Worm (Caenorhabditis elegans) whole organism, late embryonic: Measurements from ENCODE around the gene C27F2.9.

ENCODE experiments used
- C08G9.2 ChIP-seq: sonication (generic microtip); optimal IDR thresholded peaks from 2 replicates; lab custom pipeline; 2016; ENCODE audit warnings: mild to moderate bottlenecking, missing genetic modification characterization, moderate library complexity, missing compliant biosample characterization
- C38D4.7 ChIP-seq: fragments of 200-800 bp; sonication (Bioruptor generic); optimal IDR thresholded peaks from 2 replicates; lab custom pipeline; 2018; ENCODE audit warnings: mild to moderate bottlenecking, missing genetic modification characterization, moderate library complexity, missing compliant biosample characterization
- T23F11.4 ChIP-seq: fragments of 200-800 bp; sonication (Bioruptor generic); optimal IDR thresholded peaks from 2 replicates; lab custom pipeline; 2018; ENCODE audit warnings: mild to moderate bottlenecking, missing genetic modification characterization, missing compliant biosample characterization
- Y22D7AL.16 ChIP-seq: sonication (generic microtip); optimal IDR thresholded peaks from 2 replicates; lab custom pipeline; 2016; ENCODE audit warnings: missing genetic modification characterization, missing compliant biosample characterization
- ahr-1 ChIP-seq: sonication (generic microtip); optimal IDR thresholded peaks from 2 replicates; lab custom pipeline; 2016; ENCODE audit warnings: missing genetic modification characterization, missing compliant biosample characterization
- ama-1 ChIP-seq: fragments of 150-350 bp; optimal IDR thresholded peaks from 2 replicates; lab custom pipeline; 2014
- ceh-14 ChIP-seq: sonication (generic microtip); optimal IDR thresholded peaks from 2 replicates; lab custom pipeline; 2016; ENCODE audit warnings: missing genotype, missing genetic modification characterization, missing compliant biosample characterization
- ceh-2 ChIP-seq: sonication (generic microtip); optimal IDR thresholded peaks from 2 replicates; lab custom pipeline; 2016; ENCODE audit warnings: missing genotype, missing genetic modification characterization, missing compliant biosample characterization
- ceh-24 ChIP-seq: sonication (generic microtip); optimal IDR thresholded peaks from 2 replicates; lab custom pipeline; 2016; ENCODE audit warnings: mild to moderate bottlenecking, missing genetic modification characterization, missing compliant biosample characterization
- ceh-6 ChIP-seq: fragments of 200-800 bp; sonication (Bioruptor generic); optimal IDR thresholded peaks from 2 replicates; lab custom pipeline; 2018; ENCODE audit warnings: mild to moderate bottlenecking, missing genetic modification characterization, missing compliant biosample characterization
- ceh-9 ChIP-seq: sonication (generic microtip); optimal IDR thresholded peaks from 2 replicates; lab custom pipeline; 2016; ENCODE audit warnings: mild to moderate bottlenecking, missing genetic modification characterization, inconsistent platforms, missing compliant biosample characterization
- dmd-4 ChIP-seq: sonication (generic microtip); optimal IDR thresholded peaks from 2 replicates; lab custom pipeline; 2016; ENCODE audit warnings: borderline replicate concordance, missing genetic modification characterization, missing compliant biosample characterization
- elt-2 ChIP-seq: sonication (generic microtip); optimal IDR thresholded peaks from 2 replicates; lab custom pipeline; 2016; ENCODE audit warnings: missing genetic modification reagents, missing genetic modification characterization, missing compliant biosample characterization
- elt-4 ChIP-seq: sonication (generic microtip); optimal IDR thresholded peaks from 2 replicates; lab custom pipeline; 2016; ENCODE audit warnings: missing genetic modification characterization, missing compliant biosample characterization
- ets-4 ChIP-seq: sonication (generic microtip); optimal IDR thresholded peaks from 2 replicates; lab custom pipeline; 2016; ENCODE audit warnings: missing genetic modification characterization, missing compliant biosample characterization
- eyg-1 ChIP-seq: sonication (generic microtip); optimal IDR thresholded peaks from 2 replicates; lab custom pipeline; 2016; ENCODE audit warnings: missing genotype, missing genetic modification characterization, missing compliant biosample characterization
- fax-1 ChIP-seq: sonication (generic microtip); optimal IDR thresholded peaks from 2 replicates; lab custom pipeline; 2016; ENCODE audit warnings: missing genotype, missing genetic modification characterization, missing compliant biosample characterization
- fkh-10 ChIP-seq: fragments of 150-350 bp; optimal IDR thresholded peaks from 2 replicates; lab custom pipeline; 2014; ENCODE audit warnings: missing biosample characterization, missing genetic modification reagents, missing genetic modification characterization
- fkh-6 ChIP-seq: sonication (generic microtip); optimal IDR thresholded peaks from 2 replicates; lab custom pipeline; 2016; ENCODE audit warnings: missing genetic modification characterization, missing compliant biosample characterization
- hlh-13 ChIP-seq: fragments of 200-800 bp; sonication (Bioruptor generic); optimal IDR thresholded peaks from 2 replicates; lab custom pipeline; 2018; ENCODE audit warnings: mild to moderate bottlenecking, missing genetic modification characterization, missing compliant biosample characterization
- hlh-15 ChIP-seq: sonication (generic microtip); optimal IDR thresholded peaks from 2 replicates; lab custom pipeline; 2016; ENCODE audit warnings: missing genetic modification characterization, missing compliant biosample characterization
- hlh-30 ChIP-seq: sonication (generic microtip); optimal IDR thresholded peaks from 2 replicates; lab custom pipeline; 2017; ENCODE audit warnings: antibody characterized with exemption, missing genetic modification characterization, missing compliant biosample characterization; ENCODE audit not compliant: insufficient read depth
- hlh-8 ChIP-seq: sonication (generic microtip); optimal IDR thresholded peaks from 2 replicates; lab custom pipeline; 2016; ENCODE audit warnings: missing genotype, missing genetic modification characterization, missing compliant biosample characterization
- lim-6 ChIP-seq: sonication (generic microtip); optimal IDR thresholded peaks from 2 replicates; lab custom pipeline; 2016; ENCODE audit warnings: missing genetic modification characterization, missing compliant biosample characterization
- lin-11 ChIP-seq: fragments of 200-800 bp; sonication (Bioruptor generic); optimal IDR thresholded peaks from 2 replicates; lab custom pipeline; 2018; ENCODE audit warnings: mild to moderate bottlenecking, missing genetic modification characterization, missing compliant biosample characterization
- mec-3 ChIP-seq: sonication (generic microtip); optimal IDR thresholded peaks from 2 replicates; lab custom pipeline; 2016; ENCODE audit warnings: borderline replicate concordance, missing genetic modification characterization, missing compliant biosample characterization
- nhr-232 ChIP-seq: sonication (generic microtip); optimal IDR thresholded peaks from 2 replicates; lab custom pipeline; 2016; ENCODE audit warnings: missing genetic modification characterization, missing compliant biosample characterization
- npax-4 ChIP-seq: sonication (generic microtip); optimal IDR thresholded peaks from 2 replicates; lab custom pipeline; 2016; ENCODE audit warnings: missing genetic modification characterization, missing compliant biosample characterization
- pax-1 ChIP-seq: fragments of 150-350 bp; optimal IDR thresholded peaks from 2 replicates; lab custom pipeline; 2014; ENCODE audit warnings: missing biosample characterization, missing genetic modification characterization
- pha-4 ChIP-seq: fragments of 150-350 bp; optimal IDR thresholded peaks from 2 replicates; lab custom pipeline; 2018; ENCODE audit warnings: missing biosample characterization, missing genetic modification reagents, missing genetic modification characterization
- pqm-1 ChIP-seq: sonication (generic microtip); optimal IDR thresholded peaks from 2 replicates; lab custom pipeline; 2016; ENCODE audit warnings: missing genetic modification characterization, missing compliant biosample characterization
- ref-2 ChIP-seq: sonication (generic microtip); optimal IDR thresholded peaks from 2 replicates; lab custom pipeline; 2016; ENCODE audit warnings: missing genetic modification characterization, missing compliant biosample characterization
- sdc-2 ChIP-seq: sonication (generic microtip); optimal IDR thresholded peaks from 2 replicates; lab custom pipeline; 2016; ENCODE audit warnings: missing genotype, missing genetic modification characterization, missing compliant biosample characterization
- sox-2 ChIP-seq: fragments of 200-800 bp; sonication (Bioruptor generic); IDR thresholded peaks from 2 replicates; pipeline ENCODE4 v1.3.6; 2022; ENCODE audit warnings: missing genetic modification reagents, missing genetic modification characterization, missing compliant biosample characterization
- ttx-3 ChIP-seq: sonication (generic microtip); optimal IDR thresholded peaks from 2 replicates; lab custom pipeline; 2016; ENCODE audit warnings: missing genetic modification reagents, missing genetic modification characterization, missing compliant biosample characterization
- unc-3 ChIP-seq, 2 experiments: fragments of 200-800 bp in 1 of 2; sonication (Bioruptor generic) in 1 of 2; sonication (generic microtip) in 1 of 2; conservative IDR thresholded peaks in 1 of 2; optimal IDR thresholded peaks in 1 of 2; 2 replicates each; pipeline versions ENCODE4 v1.3.6 to Lab custom; 2016 to 2022; ENCODE audit warnings: missing compliant biosample characterization in 2 of 2, missing genetic modification characterization in 2 of 2, missing genetic modification reagents in 1 of 2
- unc-42 ChIP-seq: sonication (generic microtip); optimal IDR thresholded peaks from 2 replicates; lab custom pipeline; 2016; ENCODE audit warnings: missing genotype, missing genetic modification characterization, missing compliant biosample characterization
- ztf-16 ChIP-seq: sonication (generic microtip); optimal IDR thresholded peaks from 2 replicates; lab custom pipeline; 2017; ENCODE audit warnings: missing genetic modification characterization, missing compliant biosample characterization

C27F2.9 gene

DNA sequence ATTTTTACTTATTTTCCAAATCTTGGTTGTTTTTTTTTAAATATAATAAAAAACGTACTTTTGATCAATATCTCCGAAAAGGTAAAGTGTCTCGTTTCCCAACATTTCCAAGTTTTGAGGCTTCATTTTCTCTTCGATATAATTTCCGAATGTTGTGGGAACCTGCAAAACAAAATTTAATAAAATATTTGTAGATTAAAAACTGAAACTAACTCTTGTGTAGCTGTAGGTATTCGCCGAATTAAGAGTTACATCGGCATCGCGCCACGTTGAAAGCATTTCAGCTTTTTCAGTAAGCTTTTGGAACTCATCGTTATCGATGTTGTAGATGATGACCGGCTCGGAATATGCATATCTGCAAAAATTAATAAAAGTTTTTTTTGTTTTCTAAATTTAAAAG, 451 bp downstream of the C27F2.9 start, which contains the start of gene vps-22:
vps-22 (minus strand) TSS at position 101 of the 400 bp plus-strand sequence.
- TF ChIP-seq hlh-30 (tag; lab: Kevin White, UChicago) = no peak
- TF ChIP-seq dmd-4 (tag; lab: Kevin White, UChicago) = no peak
- no peak for TF ChIP-seq ceh-2 (tag; lab: Kevin White, UChicago)
- TF ChIP-seq pqm-1 (tag; lab: Kevin White, UChicago) = no peak
- no peak for TF ChIP-seq elt-4
- TF ChIP-seq npax-4 (tag; lab: Kevin White, UChicago) = no peak
- TF ChIP-seq fkh-6 (tag; lab: Kevin White, UChicago) = no peak
- TF ChIP-seq pha-4 = no peak
- no peak for TF ChIP-seq T23F11.4 (GFP tag; lab: Kevin White, UChicago)
- TF ChIP-seq lin-11 (tag; lab: Kevin White, UChicago) = no peak
- no peak for TF ChIP-seq elt-2 (tag; lab: Kevin White, UChicago)
- no peak for TF ChIP-seq eyg-1 (tag; lab: Kevin White, UChicago)
- no peak for TF ChIP-seq ceh-24
- no peak for TF ChIP-seq unc-42 (tag; lab: Kevin White, UChicago)
- TF ChIP-seq fax-1 = no peak
- TF ChIP-seq, all 69 proteins: peak for 0

DNA sequence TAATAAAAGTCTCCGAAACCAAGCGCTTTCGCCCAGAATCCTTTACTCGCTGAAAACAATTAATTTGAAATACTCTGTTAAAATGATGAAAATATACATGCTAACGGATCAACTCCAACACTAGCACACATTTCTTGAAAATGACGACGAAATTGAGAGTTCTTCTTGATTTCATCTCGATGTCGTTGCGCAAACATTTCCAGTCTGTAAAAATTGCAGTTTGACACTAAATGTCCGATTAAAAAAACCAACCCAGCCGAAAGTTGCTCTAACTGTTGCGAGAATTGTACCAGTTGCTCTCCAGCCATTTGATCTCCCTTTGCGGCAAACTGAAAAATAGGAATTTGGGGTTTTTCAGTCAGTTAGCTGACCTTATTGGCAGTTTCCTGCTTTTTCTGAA, 1.6 kb downstream of the C27F2.9 start:
- TF ChIP-seq C38D4.7 (GFP tag; lab: Kevin White, UChicago) (no peak), ceh-2 (tag; lab: Kevin White, UChicago) (no peak), ref-2 (tag; lab: Kevin White, UChicago) (no peak), ztf-16 (tag; lab: Kevin White, UChicago) (no peak)

DNA sequence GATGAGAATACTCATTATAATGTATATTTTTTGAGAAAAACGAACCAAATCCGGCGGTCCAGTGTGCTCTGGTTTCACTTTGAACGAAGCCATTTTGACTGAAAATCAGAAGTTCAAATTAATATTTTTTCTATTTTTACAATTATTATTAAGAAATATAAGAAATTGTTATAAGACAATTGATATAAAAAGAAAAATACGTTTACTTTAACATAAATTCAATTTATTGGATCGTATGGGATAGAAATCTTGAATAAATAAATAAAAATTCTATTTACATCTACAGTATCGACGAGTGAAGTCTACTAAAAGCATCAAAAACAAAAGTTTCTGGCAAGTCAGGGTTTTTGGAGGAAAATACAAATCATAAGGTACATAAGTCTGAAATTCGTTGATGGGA, 2.6 kb downstream of the C27F2.9 start, which contains the start of gene C27F2.4:
C27F2.4 (minus strand) TSS at position 101 of the 400 bp plus-strand sequence.
- TF ChIP-seq ceh-24 (no peak), sox-2 (GFP tag; lab: Robert Waterston, UW) (no peak), lim-6 (tag; lab: Kevin White, UChicago) (no peak), elt-2 (tag; lab: Kevin White, UChicago) (no peak), ama-1 (lab: Kevin White, UChicago) (no peak), ceh-14 (no peak), hlh-13 (no peak), pax-1 (tag; lab: Kevin White, UChicago) (no peak), sdc-2 (tag; lab: Kevin White, UChicago) (no peak)

DNA sequence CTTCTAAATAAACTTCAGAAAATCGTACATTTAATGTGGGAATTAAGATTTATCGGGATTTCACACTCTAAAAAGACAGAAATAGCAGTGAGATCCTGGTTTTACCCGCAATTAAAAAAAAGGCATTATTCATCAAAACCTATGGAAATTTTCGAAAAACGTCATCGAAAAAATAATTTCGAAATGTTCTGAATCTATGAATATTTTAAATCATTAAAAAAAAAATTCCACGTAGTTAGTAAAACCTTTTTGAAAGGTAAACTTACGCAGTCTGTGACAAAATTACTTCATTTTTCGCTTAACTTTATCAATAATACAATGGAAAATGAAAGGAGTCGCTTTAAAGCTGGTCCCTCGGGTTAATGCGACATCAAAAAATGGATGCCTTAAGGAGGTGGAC, 6.3 kb downstream of the C27F2.9 start, which contains the start of gene C26E6.1:
C26E6.1 (plus strand) TSS at position 301 of the 400 bp plus-strand sequence.
- no peak for TF ChIP-seq lin-11 (tag; lab: Kevin White, UChicago)
- no peak for TF ChIP-seq ahr-1 (tag; lab: Kevin White, UChicago)
- TF ChIP-seq Y22D7AL.16 (tag; lab: Kevin White, UChicago) = no peak
- TF ChIP-seq ceh-9 = no peak
- no peak for TF ChIP-seq ceh-14
- no peak for TF ChIP-seq mec-3 (tag; lab: Kevin White, UChicago)
- no peak for TF ChIP-seq ceh-6 (GFP tag; lab: Kevin White, UChicago)
- TF ChIP-seq T23F11.4 (GFP tag; lab: Kevin White, UChicago) = no peak
- no peak for TF ChIP-seq hlh-15 (tag; lab: Kevin White, UChicago)
- TF ChIP-seq ttx-3 (tag; lab: Kevin White, UChicago) = no peak
- TF ChIP-seq nhr-232 (tag; lab: Kevin White, UChicago) = no peak
- TF ChIP-seq hlh-8 = no peak
- no peak for TF ChIP-seq fkh-10 (GFP tag; lab: Kevin White, UChicago)
- TF ChIP-seq C08G9.2 (tag; lab: Kevin White, UChicago) = no peak
- no peak for TF ChIP-seq ets-4 (tag; lab: Kevin White, UChicago)
- no peak for TF ChIP-seq unc-3 (GFP tag; conservative IDR thresholded peaks at IDR 0.05; lab: Robert Waterston, UW)
- TF ChIP-seq unc-3 (tag; optimal IDR thresholded peaks at IDR 0.05; lab: Kevin White, UChicago) = no peak
- TF ChIP-seq, all 69 proteins: peak for 0
